Fruit fly (Drosophila melanogaster) whole organism, prepupa: ENCODE data around the gene AOX1.

Source experiments
- CG11902 ChIP-seq: fragments of 200-800 bp; sonication (Bioruptor generic); optimal IDR thresholded peaks from 3 replicates; lab custom pipeline; 2016; ENCODE audit warnings: missing biosample characterization, missing genetic modification characterization
- CG32006 ChIP-seq: fragments of 200-800 bp; sonication (Bioruptor generic); optimal IDR thresholded peaks from 3 replicates; lab custom pipeline; 2017; ENCODE audit warnings: missing biosample characterization, mild to moderate bottlenecking, missing genetic modification characterization
- Gug ChIP-seq: fragments of 200-800 bp; sonication (Bioruptor generic); IDR thresholded peaks from 2 replicates; pipeline ENCODE4 v1.3.6; 2022; ENCODE audit warnings: missing biosample characterization, missing genetic modification characterization
- net ChIP-seq: fragments of 200-800 bp; sonication (Bioruptor generic); optimal IDR thresholded peaks from 3 replicates; lab custom pipeline; 2016; ENCODE audit warnings: missing biosample characterization, missing genetic modification characterization
- spab ChIP-seq: fragments of 200-800 bp; sonication (Bioruptor generic); optimal IDR thresholded peaks from 2 replicates; lab custom pipeline; 2017; ENCODE audit warnings: missing biosample characterization, mild to moderate bottlenecking, missing genetic modification characterization, missing genetic modification reagents

DNA sequence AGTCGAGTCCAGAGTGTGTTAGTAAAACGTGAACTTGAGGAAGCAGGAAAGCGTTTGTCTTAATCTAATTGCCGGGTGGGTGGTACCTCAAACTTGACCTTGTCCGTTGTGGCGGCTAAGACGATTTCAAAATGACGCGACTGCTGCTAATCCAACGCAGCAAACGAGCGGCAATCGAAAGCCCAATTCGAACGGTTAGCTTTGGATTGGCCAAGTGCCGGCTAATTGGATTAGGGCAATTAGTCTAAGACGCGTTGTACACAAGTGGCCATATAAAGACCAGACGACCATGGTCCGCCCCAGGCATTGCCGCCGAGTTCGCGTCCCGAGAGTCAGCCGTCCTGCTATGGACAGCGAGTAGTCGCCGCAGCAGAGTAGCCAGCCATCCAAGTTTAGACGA lies 54.2 kb downstream of the AOX1 start, which contains the start of gene Rh6:
- no peak for TF ChIP-seq CG32006 (GFP tag; lab: Kevin White, UChicago)
- TF ChIP-seq spab (GFP tag; lab: Kevin White, UChicago) = no peak
- no peak for TF ChIP-seq CG11902 (GFP tag; lab: Kevin White, UChicago)
- no peak for TF ChIP-seq net
- no peak for TF ChIP-seq Gug (GFP tag; lab: Robert Waterston, UW)
